Fruit fly (Drosophila melanogaster) whole organism, embryonic: Measurements from ENCODE around the gene CG17264.
A peak's percentile ranks its signal among the peaks of the same experiment; 100 is the strongest.

Source experiments
- CG10274 ChIP-seq: fragments of 200-800 bp; sonication (Bioruptor generic); optimal IDR thresholded peaks from 3 replicates; lab custom pipeline; 2017; ENCODE audit warnings: missing biosample characterization, mild to moderate bottlenecking, missing genetic modification characterization
- CG10431 ChIP-seq: fragments of 200-800 bp; sonication (Bioruptor generic); optimal IDR thresholded peaks from 3 replicates; lab custom pipeline; 2018; ENCODE audit warnings: missing biosample characterization, mild to moderate bottlenecking, missing genetic modification characterization
- CG10654 ChIP-seq: fragments of 200-800 bp; sonication (Bioruptor generic); optimal IDR thresholded peaks from 2 replicates; lab custom pipeline; 2016; ENCODE audit warnings: missing biosample characterization, missing genetic modification characterization
- CG13287 ChIP-seq: fragments of 200-800 bp; sonication (Bioruptor generic); IDR thresholded peaks from 2 replicates; pipeline ENCODE4 v1.3.6; 2022; ENCODE audit warnings: missing biosample characterization, missing genetic modification characterization; ENCODE audit not compliant: partially characterized antibody
- CG13296 ChIP-seq: fragments of 200-800 bp; sonication (Bioruptor generic); optimal IDR thresholded peaks from 3 replicates; lab custom pipeline; 2018; ENCODE audit warnings: missing biosample characterization, mild to moderate bottlenecking, missing genetic modification characterization
- CG14050 ChIP-seq: fragments of 200-800 bp; sonication (Bioruptor generic); IDR thresholded peaks from 3 replicates; pipeline ENCODE4 v1.3.6; 2022; ENCODE audit warnings: missing biosample characterization, missing genetic modification characterization
- CG17612 ChIP-seq: fragments of 200-800 bp; sonication (Bioruptor generic); IDR thresholded peaks from 2 replicates; pipeline ENCODE4 v1.3.6; 2022; ENCODE audit warnings: missing biosample characterization, missing genetic modification characterization
- CG2202 ChIP-seq: fragments of 200-800 bp; sonication (Bioruptor generic); optimal IDR thresholded peaks from 2 replicates; lab custom pipeline; 2018; ENCODE audit warnings: missing biosample characterization, mild to moderate bottlenecking, missing genetic modification characterization
- CG32767 ChIP-seq: fragments of 200-800 bp; sonication (Bioruptor generic); IDR thresholded peaks from 2 replicates; pipeline ENCODE4 v1.3.6; 2022; ENCODE audit warnings: missing biosample characterization, missing genetic modification characterization
- CG3281 ChIP-seq: fragments of 200-800 bp; sonication (Bioruptor generic); optimal IDR thresholded peaks from 3 replicates; lab custom pipeline; 2017; ENCODE audit warnings: missing biosample characterization, mild to moderate bottlenecking, missing genetic modification characterization
- CG3838 ChIP-seq: fragments of 200-800 bp; sonication (Bioruptor generic); optimal IDR thresholded peaks from 3 replicates; lab custom pipeline; 2016; ENCODE audit warnings: missing biosample characterization, missing genetic modification characterization
- CG5245 ChIP-seq: fragments of 200-800 bp; sonication (Bioruptor generic); optimal IDR thresholded peaks from 3 replicates; lab custom pipeline; 2016; ENCODE audit warnings: missing biosample characterization, missing genetic modification characterization
- CG6683 ChIP-seq: fragments of 200-800 bp; sonication (Bioruptor generic); optimal IDR thresholded peaks from 2 replicates; lab custom pipeline; 2017; ENCODE audit warnings: missing biosample characterization, mild to moderate bottlenecking, missing genetic modification characterization, missing genetic modification reagents
- CG6813 ChIP-seq: fragments of 200-800 bp; sonication (Bioruptor generic); optimal IDR thresholded peaks from 2 replicates; lab custom pipeline; 2017; ENCODE audit warnings: missing biosample characterization, missing genetic modification characterization, mild to moderate bottlenecking, moderate library complexity, missing genetic modification reagents
- CG7556 ChIP-seq: fragments of 200-800 bp; sonication (Bioruptor generic); optimal IDR thresholded peaks from 2 replicates; lab custom pipeline; 2017; ENCODE audit warnings: missing biosample characterization, mild to moderate bottlenecking, missing genetic modification characterization
- CG8478 ChIP-seq: fragments of >200 bp; optimal IDR thresholded peaks from 2 replicates; lab custom pipeline; 2018
- CTCF ChIP-seq: fragments of 200-800 bp; sonication (Bioruptor generic); optimal IDR thresholded peaks from 2 replicates; lab custom pipeline; 2017; ENCODE audit warnings: missing biosample characterization, mild to moderate bottlenecking, missing genetic modification characterization, moderate library complexity
- Dad ChIP-seq: fragments of 200-800 bp; sonication (Bioruptor generic); optimal IDR thresholded peaks from 3 replicates; lab custom pipeline; 2016; ENCODE audit warnings: missing biosample characterization, missing genetic modification characterization
- Dref ChIP-seq: fragments of 200-800 bp; sonication (Bioruptor generic); IDR thresholded peaks from 2 replicates; pipeline ENCODE4 v1.3.6; 2022; ENCODE audit warnings: missing biosample characterization, missing genetic modification characterization
- Ets65A ChIP-seq: fragments of 200-800 bp; sonication (Bioruptor generic); peaks from one replicate; lab custom pipeline; 2016; ENCODE audit warnings: missing biosample characterization, missing genetic modification characterization
- Fer1 ChIP-seq: fragments of 200-800 bp; sonication (Bioruptor generic); optimal IDR thresholded peaks from 2 replicates; lab custom pipeline; 2017; ENCODE audit warnings: missing biosample characterization, mild to moderate bottlenecking, missing genetic modification characterization
- Hr78 ChIP-seq, 2 experiments: fragments of 200-800 bp in 1 of 2; fragments of >200 bp in 1 of 2; sonication (Bioruptor generic) in 1 of 2; optimal IDR thresholded peaks; 2 replicates each; lab custom pipeline; 2017 to 2019; ENCODE audit warnings: missing biosample characterization in 2 of 2, missing genetic modification characterization in 2 of 2, mild to moderate bottlenecking in 1 of 2, moderate library complexity in 1 of 2
- Hsf ChIP-seq: fragments of 200-800 bp; sonication (Bioruptor generic); optimal IDR thresholded peaks from 3 replicates; lab custom pipeline; 2016; ENCODE audit warnings: missing biosample characterization, missing genetic modification characterization
- Kr ChIP-seq: fragments of 200-800 bp; sonication (Bioruptor generic); optimal IDR thresholded peaks from 2 replicates; lab custom pipeline; 2017; ENCODE audit warnings: missing biosample characterization, mild to moderate bottlenecking, missing genetic modification characterization
- Mad ChIP-seq: fragments of 200-800 bp; sonication (Bioruptor generic); optimal IDR thresholded peaks from 2 replicates; lab custom pipeline; 2016; ENCODE audit warnings: missing biosample characterization, missing genetic modification characterization
- Nf-YC ChIP-seq: fragments of 200-800 bp; optimal IDR thresholded peaks from 3 replicates; lab custom pipeline; 2019; ENCODE audit warnings: missing biosample characterization, mild to moderate bottlenecking, missing genetic modification characterization, moderate library complexity
- NfI ChIP-seq: fragments of 200-800 bp; sonication (Bioruptor generic); optimal IDR thresholded peaks from 3 replicates; lab custom pipeline; 2018; ENCODE audit warnings: missing biosample characterization, mild to moderate bottlenecking, missing genetic modification characterization, moderate library complexity
- Oaz ChIP-seq: fragments of 200-800 bp; sonication (Bioruptor generic); IDR thresholded peaks from 2 replicates; pipeline ENCODE4 v1.3.6; 2022; ENCODE audit warnings: missing biosample characterization, missing genetic modification characterization
- Opbp ChIP-seq: fragments of 200-800 bp; sonication (Bioruptor generic); IDR thresholded peaks from 3 replicates; pipeline ENCODE4 v1.3.6; 2022; ENCODE audit warnings: missing biosample characterization, missing genetic modification characterization; ENCODE audit not compliant: partially characterized antibody
- Spps ChIP-seq: fragments of 200-800 bp; sonication (Bioruptor generic); optimal IDR thresholded peaks from 2 replicates; lab custom pipeline; 2018; ENCODE audit warnings: missing biosample characterization, mild to moderate bottlenecking, missing genetic modification characterization
- cwo ChIP-seq: fragments of 200-800 bp; sonication (Bioruptor generic); optimal IDR thresholded peaks from 3 replicates; lab custom pipeline; 2017; ENCODE audit warnings: missing biosample characterization, missing genetic modification characterization, mild to moderate bottlenecking, moderate library complexity, missing genetic modification reagents
- eyg ChIP-seq: fragments of 200-800 bp; sonication (Bioruptor generic); optimal IDR thresholded peaks from 3 replicates; lab custom pipeline; 2016; ENCODE audit warnings: missing biosample characterization, missing genetic modification characterization
- fd96Cb ChIP-seq: fragments of 200-800 bp; sonication (Bioruptor generic); optimal IDR thresholded peaks from 2 replicates; lab custom pipeline; 2018; ENCODE audit warnings: missing biosample characterization, mild to moderate bottlenecking, missing genetic modification characterization, moderate library complexity
- gem ChIP-seq: fragments of 200-800 bp; sonication (Bioruptor generic); optimal IDR thresholded peaks from 2 replicates; lab custom pipeline; 2019; ENCODE audit warnings: missing biosample characterization, mild to moderate bottlenecking, missing genetic modification characterization, moderate library complexity
- hb ChIP-seq: fragments of 200-800 bp; sonication (Bioruptor generic); IDR thresholded peaks from 3 replicates; pipeline ENCODE4 v1.3.6; 2022; ENCODE audit warnings: missing biosample characterization, missing genetic modification characterization; ENCODE audit not compliant: partially characterized antibody
- hbn ChIP-seq: fragments of 200-800 bp; sonication (Bioruptor generic); IDR thresholded peaks from 2 replicates; pipeline ENCODE4 v1.3.6; 2022; ENCODE audit warnings: missing biosample characterization, missing genetic modification characterization; ENCODE audit not compliant: partially characterized antibody
- lbe ChIP-seq: fragments of 200-800 bp; sonication (Bioruptor generic); optimal IDR thresholded peaks from 2 replicates; lab custom pipeline; 2016; ENCODE audit warnings: missing biosample characterization, mild to moderate bottlenecking, missing genetic modification characterization
- mld ChIP-seq: fragments of 200-800 bp; sonication (Bioruptor generic); IDR thresholded peaks from 3 replicates; pipeline ENCODE4 v1.3.6; 2022; ENCODE audit warnings: missing biosample characterization, missing genetic modification characterization; ENCODE audit not compliant: partially characterized antibody
- nmo ChIP-seq: fragments of 200-800 bp; sonication (Bioruptor generic); optimal IDR thresholded peaks from 2 replicates; lab custom pipeline; 2018; ENCODE audit warnings: missing biosample characterization, mild to moderate bottlenecking, missing genetic modification characterization, moderate library complexity
- otp ChIP-seq: fragments of 200-800 bp; sonication (Bioruptor generic); IDR thresholded peaks from 3 replicates; pipeline ENCODE4, ENCODE4 v1.3.6; 2022; ENCODE audit warnings: missing biosample characterization, missing genetic modification characterization
- p53 ChIP-seq: fragments of 200-800 bp; sonication (Bioruptor generic); optimal IDR thresholded peaks from 2 replicates; lab custom pipeline; 2016; ENCODE audit warnings: missing biosample characterization, missing genetic modification characterization
- pros ChIP-seq: fragments of 200-800 bp; sonication (Bioruptor generic); optimal IDR thresholded peaks from 3 replicates; lab custom pipeline; 2019; ENCODE audit warnings: missing biosample characterization, mild to moderate bottlenecking, missing genetic modification characterization, moderate library complexity
- sd ChIP-seq: fragments of 200-800 bp; sonication (Bioruptor generic); optimal IDR thresholded peaks from 3 replicates; lab custom pipeline; 2018; ENCODE audit warnings: missing biosample characterization, mild to moderate bottlenecking, missing genetic modification characterization, moderate library complexity
- sens-2 ChIP-seq: fragments of 200-800 bp; sonication (Bioruptor generic); IDR thresholded peaks from 2 replicates; pipeline ENCODE4 v1.3.6; 2022; ENCODE audit warnings: missing biosample characterization, missing genetic modification characterization
- seq ChIP-seq: fragments of 200-800 bp; sonication (Bioruptor generic); IDR thresholded peaks from 2 replicates; pipeline ENCODE4 v1.3.6; 2022; ENCODE audit warnings: missing biosample characterization, missing genetic modification characterization
- sisA ChIP-seq: fragments of 200-800 bp; sonication (Bioruptor generic); IDR thresholded peaks from 2 replicates; pipeline ENCODE4 v1.3.6; 2022; ENCODE audit warnings: missing biosample characterization, missing genetic modification characterization
- sna ChIP-seq: fragments of 200-800 bp; sonication (Bioruptor generic); IDR thresholded peaks from 2 replicates; pipeline ENCODE4 v1.3.6; 2022; ENCODE audit warnings: missing biosample characterization, missing genetic modification characterization; ENCODE audit not compliant: partially characterized antibody
- tin ChIP-seq: fragments of 200-800 bp; sonication (Bioruptor generic); optimal IDR thresholded peaks from 3 replicates; lab custom pipeline; 2016; ENCODE audit warnings: missing biosample characterization, missing genetic modification characterization
- trh ChIP-seq: fragments of 200-800 bp; sonication (Bioruptor generic); optimal IDR thresholded peaks from 2 replicates; lab custom pipeline; 2016; ENCODE audit warnings: missing biosample characterization, missing genetic modification characterization
- tx ChIP-seq: fragments of 200-800 bp; sonication (Bioruptor generic); optimal IDR thresholded peaks from 2 replicates; lab custom pipeline; 2016; ENCODE audit warnings: missing biosample characterization, missing genetic modification characterization
- zfh2 ChIP-seq: fragments of 200-800 bp; sonication (Bioruptor generic); optimal IDR thresholded peaks from 2 replicates; lab custom pipeline; 2016; ENCODE audit warnings: missing biosample characterization, missing genetic modification characterization

Gene CG17264

dm6 chr2L:3003399-3003798, 14.9 kb upstream of the CG17264 start (continued):
- TF ChIP-seq cwo (GFP tag; lab: Kevin White, UChicago) (no peak), pros (GFP tag; lab: Kevin White, UChicago) (no peak), hbn (GFP tag; lab: Robert Waterston, UW) (no peak), Nf-YC (tag; lab: Kevin White, UChicago) (no peak), CG2202 (peak; percentile 4), CG14050 (GFP tag; lab: Robert Waterston, UW) (0 out of 3 replicates have a peak, but pooled peaks have one; percentile 21), CG6813 (GFP tag; lab: Kevin White, UChicago) (peak; percentile 23), Dad (GFP tag; lab: Kevin White, UChicago) (no peak), lbe (GFP tag; lab: Kevin White, UChicago) (no peak), CG13296 (peak; percentile 5), nmo (GFP tag; lab: Kevin White, UChicago) (peak; percentile 63), Kr (GFP tag; lab: Kevin White, UChicago) (no peak), sisA (peak; percentile 29; the same call in 1 of the 2 replicates), CG17612 (GFP tag; lab: Robert Waterston, UW) (no peak), sens-2 (no peak), CG10431 (GFP tag; lab: Kevin White, UChicago) (no peak), eyg (no peak), CG3281 (GFP tag; lab: Kevin White, UChicago) (no peak), seq (GFP tag; lab: Robert Waterston, UW) (0 out of 2 replicates have a peak, but pooled peaks have one; percentile 20), gem (tag; lab: Kevin White, UChicago) (peak; percentile 76), sna (GFP tag; lab: Robert Waterston, UW) (no peak), zfh2 (GFP tag; lab: Kevin White, UChicago) (no peak), sd (tag; lab: Kevin White, UChicago) (peak; percentile 20), CG8478 (lab: Kevin White, UChicago) (no peak), Dref (no peak), Spps (tag; lab: Kevin White, UChicago) (no peak), CG13287 (GFP tag; lab: Robert Waterston, UW) (no peak), CG6683 (GFP tag; lab: Kevin White, UChicago) (no peak), tx (GFP tag; lab: Kevin White, UChicago) (no peak), CG10654 (GFP tag; lab: Kevin White, UChicago) (peak; percentile 16), NfI (GFP tag; lab: Kevin White, UChicago) (peak; percentile 26), Ets65A (GFP tag; lab: Kevin White, UChicago) (peak; percentile 82), p53 (GFP tag; lab: Kevin White, UChicago) (no peak), CG10274 (GFP tag; lab: Kevin White, UChicago) (no peak), CTCF (GFP tag; lab: Kevin White, UChicago) (no peak), Oaz (GFP tag; lab: Robert Waterston, UW) (no peak), tin (GFP tag; lab: Kevin White, UChicago) (peak; percentile 16), otp (GFP tag; lab: Robert Waterston, UW) (peak; percentile 58; the same call in 1 of the 3 replicates), Hr78 (GFP tag; optimal IDR thresholded peaks at IDR 0.05; lab: Kevin White, UChicago) (peak in 1 of 2 experiments; percentile 9), trh (GFP tag; lab: Kevin White, UChicago) (no peak), hb (GFP tag; lab: Robert Waterston, UW) (no peak), mld (no peak), Mad (GFP tag; lab: Kevin White, UChicago) (no peak), CG3838 (GFP tag; lab: Kevin White, UChicago) (no peak), Hsf (GFP tag; lab: Kevin White, UChicago) (no peak), Fer1 (GFP tag; lab: Kevin White, UChicago) (peak; percentile 8), fd96Cb (peak; percentile 65), CG7556 (GFP tag; lab: Kevin White, UChicago) (peak; percentile 41), CG32767 (0 out of 2 replicates have a peak, but pooled peaks have one; percentile 13), Opbp (no peak), CG5245 (no peak)
